Fruit fly (Drosophila melanogaster): Measurements from ENCODE around the gene tal-3A.
A peak's percentile ranks its signal among the peaks of the same experiment; 100 is the strongest.

tal-3A gene

dm6 chr3R:13801184-13802056 is 11.5 kb upstream of the tal-3A start (continued):
- no peak for TF ChIP-seq CG9727 (GFP tag; optimal IDR thresholded peaks at IDR 0.05)
- TF ChIP-seq CG16779 (GFP tag; IDR thresholded peaks at IDR 0.05) = no peak
- no peak for TF ChIP-seq otp (GFP tag; IDR thresholded peaks at IDR 0.05)
- no peak for TF ChIP-seq CG4854 (GFP tag; optimal IDR thresholded peaks at IDR 0.05)
- peak; percentile 13; the same call in 1 of the 2 replicates for TF ChIP-seq E2f1 (GFP tag; IDR thresholded peaks at IDR 0.05)
- TF ChIP-seq CG8281 (tag; optimal IDR thresholded peaks at IDR 0.05) = peak; percentile 19
- no peak for TF ChIP-seq Ada2b (GFP tag; IDR thresholded peaks at IDR 0.05)
- no peak for TF ChIP-seq dimm (GFP tag; IDR thresholded peaks at IDR 0.05)
- no peak for TF ChIP-seq Sry-β (GFP tag; optimal IDR thresholded peaks at IDR 0.05)
- no peak for TF ChIP-seq eve (GFP tag; optimal IDR thresholded peaks at IDR 0.05)
- peak; percentile 84 for TF ChIP-seq z (GFP tag; IDR thresholded peaks at IDR 0.05)
- peak; percentile 22 for TF ChIP-seq mirr (GFP tag; optimal IDR thresholded peaks at IDR 0.05)
- TF ChIP-seq Ets65A (GFP tag) = peak; percentile 61
- TF ChIP-seq sd (tag; optimal IDR thresholded peaks at IDR 0.05) = peak; percentile 98
- no peak for TF ChIP-seq ro (GFP tag; IDR thresholded peaks at IDR 0.05)
- no peak for TF ChIP-seq Hmr (GFP tag; optimal IDR thresholded peaks at IDR 0.05)
- no peak for TF ChIP-seq tna (GFP tag; IDR thresholded peaks at IDR 0.05; ENCODE audit: partially characterized antibody)
- no peak for TF ChIP-seq Hand (GFP tag; optimal IDR thresholded peaks at IDR 0.05)
- peak; percentile 35; the same call in 1 of the 2 replicates for TF ChIP-seq Bgb (GFP tag; IDR thresholded peaks at IDR 0.05; ENCODE audit: partially characterized antibody)
- no peak for TF ChIP-seq fd64A (GFP tag; optimal IDR thresholded peaks at IDR 0.05)
- no peak for TF ChIP-seq CkIIα-i1 (GFP tag; IDR thresholded peaks at IDR 0.05)
- TF ChIP-seq CG4617 (GFP tag; optimal IDR thresholded peaks at IDR 0.05; ENCODE audit: borderline replicate concordance) = no peak
- no peak for TF ChIP-seq ac (GFP tag; optimal IDR thresholded peaks at IDR 0.05)
- peak; percentile 35 for TF ChIP-seq gro (GFP tag; optimal IDR thresholded peaks at IDR 0.05)
- TF ChIP-seq gcm2 (GFP tag; optimal IDR thresholded peaks at IDR 0.05) = no peak

dm6 chr3R:13802057-13802817 is 10.7 kb upstream of the tal-3A start:
- TF ChIP-seq crc (GFP tag; optimal IDR thresholded peaks at IDR 0.05) (no peak), Opbp (GFP tag; IDR thresholded peaks at IDR 0.05; ENCODE audit: partially characterized antibody) (peak; percentile 43; the same call in 2 of the 3 replicates), ac (GFP tag; optimal IDR thresholded peaks at IDR 0.05) (no peak), CG12769 (tag; optimal IDR thresholded peaks at IDR 0.05) (peak; percentile 67), ase (GFP tag; IDR thresholded peaks at IDR 0.05) (no peak), lab (GFP tag; optimal IDR thresholded peaks at IDR 0.05) (peak; percentile 47), chn (GFP tag; optimal IDR thresholded peaks at IDR 0.05) (no peak), h (optimal IDR thresholded peaks at IDR 0.05) (no peak), ci (GFP tag; IDR thresholded peaks at IDR 0.05) (peak; percentile 59; the same call in 2 of the 3 replicates), HHEX (GFP tag; optimal IDR thresholded peaks at IDR 0.05) (peak; percentile 8), sd (tag; optimal IDR thresholded peaks at IDR 0.05) (peak; percentile 100), CG11504 (tag; optimal IDR thresholded peaks at IDR 0.05) (peak; percentile 41), Rfx (GFP tag; IDR thresholded peaks at IDR 0.05) (peak; percentile 35; the same call in 1 of the 2 replicates), B-H2 (GFP tag; optimal IDR thresholded peaks at IDR 0.05) (peak; percentile 75), CG6765 (GFP tag; optimal IDR thresholded peaks at IDR 0.05) (peak; percentile 48), CG4282 (GFP tag; optimal IDR thresholded peaks at IDR 0.05) (no peak), Ets97D (GFP tag; optimal IDR thresholded peaks at IDR 0.05) (peak; percentile 70), CG14860 (GFP tag; IDR thresholded peaks at IDR 0.05; ENCODE audit: partially characterized antibody) (no peak), yki (optimal IDR thresholded peaks at IDR 0.05) (no peak), Pdp1 (GFP tag; optimal IDR thresholded peaks at IDR 0.05) (no peak), lmd (GFP tag; IDR thresholded peaks at IDR 0.05) (no peak), pfk (GFP tag; optimal IDR thresholded peaks at IDR 0.05) (peak; percentile 26), phol (tag; optimal IDR thresholded peaks at IDR 0.05) (peak; percentile 26), kah (GFP tag; optimal IDR thresholded peaks at IDR 0.05) (no peak), Ets65A (GFP tag) (peak; percentile 85), PHDP (tag; optimal IDR thresholded peaks at IDR 0.05) (no peak)

Measured in whole organism, embryonic.